Fruit fly (Drosophila melanogaster) whole organism, embryonic: ENCODE measurements around the gene alpha-Spec.

Experiments
- Asciz ChIP-seq: fragments of 200-800 bp; sonication (Bioruptor generic); optimal IDR thresholded peaks from 2 replicates; lab custom pipeline; 2017; ENCODE audit warnings: missing biosample characterization, mild to moderate bottlenecking, missing genetic modification characterization, missing genetic modification reagents
- Blimp-1 ChIP-seq: fragments of 200-800 bp; sonication (Bioruptor generic); optimal IDR thresholded peaks from 3 replicates; lab custom pipeline; 2018; ENCODE audit warnings: missing biosample characterization, missing genetic modification characterization, mild to moderate bottlenecking, moderate library complexity, missing genetic modification reagents
- CG10267 ChIP-seq: fragments of 200-800 bp; sonication (Bioruptor generic); optimal IDR thresholded peaks from 2 replicates; lab custom pipeline; 2018; ENCODE audit warnings: missing biosample characterization, mild to moderate bottlenecking, missing genetic modification characterization, moderate library complexity
- CG11696 ChIP-seq: fragments of 200-800 bp; sonication (Bioruptor generic); IDR thresholded peaks from 2 replicates; pipeline ENCODE4 v1.3.6; 2022; ENCODE audit warnings: missing biosample characterization, missing genetic modification characterization
- CG12071 ChIP-seq: fragments of 200-800 bp; sonication (Bioruptor generic); optimal IDR thresholded peaks from 3 replicates; lab custom pipeline; 2018; ENCODE audit warnings: missing biosample characterization, mild to moderate bottlenecking, missing genetic modification characterization
- CG12299 ChIP-seq: fragments of 200-800 bp; sonication (Bioruptor generic); optimal IDR thresholded peaks from 2 replicates; lab custom pipeline; 2018; ENCODE audit warnings: missing biosample characterization, mild to moderate bottlenecking, missing genetic modification characterization
- CG12744 ChIP-seq: fragments of 200-800 bp; sonication (Bioruptor generic); optimal IDR thresholded peaks from 2 replicates; lab custom pipeline; 2016; ENCODE audit warnings: missing biosample characterization, missing genetic modification characterization
- CG12769 ChIP-seq: fragments of 200-800 bp; sonication (Bioruptor generic); optimal IDR thresholded peaks from 2 replicates; lab custom pipeline; 2019; ENCODE audit warnings: missing biosample characterization, mild to moderate bottlenecking, missing genetic modification characterization, moderate library complexity
- CG13775 ChIP-seq: fragments of 200-800 bp; sonication (Bioruptor generic); optimal IDR thresholded peaks from 3 replicates; lab custom pipeline; 2017; ENCODE audit warnings: missing biosample characterization, mild to moderate bottlenecking, missing genetic modification characterization
- CG1529 ChIP-seq: fragments of 200-800 bp; sonication (Bioruptor generic); optimal IDR thresholded peaks from 3 replicates; lab custom pipeline; 2018; ENCODE audit warnings: missing biosample characterization, missing genetic modification characterization
- CG15479 ChIP-seq: fragments of 200-800 bp; sonication (Bioruptor generic); optimal IDR thresholded peaks from 3 replicates; lab custom pipeline; 2019; ENCODE audit warnings: missing biosample characterization, mild to moderate bottlenecking, missing genetic modification characterization, moderate library complexity
- CG16779 ChIP-seq: fragments of 200-800 bp; sonication (Bioruptor generic); IDR thresholded peaks from 2 replicates; pipeline ENCODE4 v1.3.6; 2022; ENCODE audit warnings: missing biosample characterization, missing genetic modification characterization
- CG18262 ChIP-seq: fragments of 200-800 bp; optimal IDR thresholded peaks from 3 replicates; lab custom pipeline; 2019; ENCODE audit warnings: missing biosample characterization, mild to moderate bottlenecking, missing genetic modification characterization, moderate library complexity
- CG18764 ChIP-seq: fragments of 200-800 bp; sonication (Bioruptor generic); optimal IDR thresholded peaks from 3 replicates; lab custom pipeline; 2016; ENCODE audit warnings: missing biosample characterization, missing genetic modification characterization
- CG2678 ChIP-seq: fragments of 200-800 bp; sonication (Bioruptor generic); optimal IDR thresholded peaks from 3 replicates; lab custom pipeline; 2019; ENCODE audit warnings: missing biosample characterization, mild to moderate bottlenecking, missing genetic modification characterization, moderate library complexity
- CG2875 ChIP-seq: fragments of 200-800 bp; sonication (Bioruptor generic); optimal IDR thresholded peaks from 2 replicates; lab custom pipeline; 2017; ENCODE audit warnings: missing biosample characterization, mild to moderate bottlenecking, missing genetic modification characterization, missing genetic modification reagents
- CG3281 ChIP-seq: fragments of 200-800 bp; sonication (Bioruptor generic); optimal IDR thresholded peaks from 3 replicates; lab custom pipeline; 2017; ENCODE audit warnings: missing biosample characterization, mild to moderate bottlenecking, missing genetic modification characterization
- CG33557 ChIP-seq: fragments of 200-800 bp; sonication (Bioruptor generic); optimal IDR thresholded peaks from 2 replicates; lab custom pipeline; 2019; ENCODE audit warnings: missing biosample characterization, mild to moderate bottlenecking, missing genetic modification characterization, moderate library complexity
- CG4360 ChIP-seq: fragments of 200-800 bp; sonication (Bioruptor generic); IDR thresholded peaks from 2 replicates; pipeline ENCODE4 v1.3.6; 2022; ENCODE audit warnings: missing biosample characterization, missing genetic modification characterization
- CG4854 ChIP-seq: fragments of 200-800 bp; sonication (Bioruptor generic); optimal IDR thresholded peaks from 2 replicates; lab custom pipeline; 2016; ENCODE audit warnings: missing biosample characterization, missing genetic modification characterization, inconsistent platforms
- CG6813 ChIP-seq: fragments of 200-800 bp; sonication (Bioruptor generic); optimal IDR thresholded peaks from 2 replicates; lab custom pipeline; 2017; ENCODE audit warnings: missing biosample characterization, missing genetic modification characterization, mild to moderate bottlenecking, moderate library complexity, missing genetic modification reagents
- CG7357 ChIP-seq: fragments of 200-800 bp; sonication (Bioruptor generic); IDR thresholded peaks from 3 replicates; pipeline ENCODE4 v1.3.6; 2022; ENCODE audit warnings: missing biosample characterization, missing genetic modification characterization
- CG7987 ChIP-seq: fragments of 200-800 bp; sonication (Bioruptor generic); optimal IDR thresholded peaks from 2 replicates; lab custom pipeline; 2018; ENCODE audit warnings: missing biosample characterization, mild to moderate bottlenecking, missing genetic modification characterization, moderate library complexity
- ERR ChIP-seq: fragments of 200-800 bp; sonication (Bioruptor generic); optimal IDR thresholded peaks from 2 replicates; lab custom pipeline; 2016; ENCODE audit warnings: missing biosample characterization, missing genetic modification characterization
- Ets97D ChIP-seq: fragments of 200-800 bp; sonication (Bioruptor generic); optimal IDR thresholded peaks from 3 replicates; lab custom pipeline; 2016; ENCODE audit warnings: missing biosample characterization, missing genetic modification characterization
- HLH3B ChIP-seq: fragments of 200-800 bp; sonication (Bioruptor generic); IDR thresholded peaks from 2 replicates; pipeline ENCODE4 v1.3.6; 2022; ENCODE audit warnings: missing biosample characterization, missing genetic modification characterization
- MESR4 ChIP-seq: fragments of 200-800 bp; sonication (Bioruptor generic); optimal IDR thresholded peaks from 2 replicates; lab custom pipeline; 2018; ENCODE audit warnings: missing biosample characterization, mild to moderate bottlenecking, missing genetic modification characterization, moderate library complexity
- Meics ChIP-seq: fragments of 200-800 bp; sonication (Bioruptor generic); optimal IDR thresholded peaks from 2 replicates; lab custom pipeline; 2017; ENCODE audit warnings: missing biosample characterization, mild to moderate bottlenecking, missing genetic modification characterization
- Ptx1 ChIP-seq: fragments of 200-800 bp; sonication (Bioruptor generic); IDR thresholded peaks from 2 replicates; pipeline ENCODE4 v1.3.6; 2022; ENCODE audit warnings: missing biosample characterization, missing genetic modification characterization
- Sin3A ChIP-seq: fragments of >200 bp; optimal IDR thresholded peaks from 2 replicates; lab custom pipeline; 2018
- Stat92E ChIP-seq, 3 experiments: fragments of >200 bp in 2 of 3; fragments of 200-800 bp in 1 of 3; sonication (Bioruptor generic) in 1 of 3; optimal IDR thresholded peaks; 2 replicates each; lab custom pipeline; 2017 to 2019; ENCODE audit warnings: missing biosample characterization in 3 of 3, missing genetic modification characterization in 3 of 3, mild to moderate bottlenecking in 1 of 3, moderate library complexity in 1 of 3
- Xbp1 ChIP-seq: fragments of 200-800 bp; sonication (Bioruptor generic); optimal IDR thresholded peaks from 3 replicates; lab custom pipeline; 2016; ENCODE audit warnings: missing biosample characterization, mild to moderate bottlenecking, missing genetic modification characterization
- aop ChIP-seq: fragments of 200-800 bp; sonication (Bioruptor generic); IDR thresholded peaks from 2 replicates; pipeline ENCODE4 v1.3.6; 2022; ENCODE audit warnings: missing biosample characterization, missing genetic modification characterization
- bab2 ChIP-seq: fragments of 200-800 bp; sonication (Bioruptor generic); optimal IDR thresholded peaks from 2 replicates; lab custom pipeline; 2016; ENCODE audit warnings: missing biosample characterization, missing genetic modification characterization
- chm ChIP-seq: fragments of 200-800 bp; sonication (Bioruptor generic); IDR thresholded peaks from 2 replicates; pipeline ENCODE4 v1.3.6; 2022; ENCODE audit warnings: missing biosample characterization, missing genetic modification characterization
- ci ChIP-seq: fragments of 200-800 bp; sonication (Bioruptor generic); IDR thresholded peaks from 3 replicates; pipeline ENCODE4 v1.3.6; 2022; ENCODE audit warnings: missing biosample characterization, missing genetic modification characterization
- crc ChIP-seq: fragments of 200-800 bp; sonication (Bioruptor generic); optimal IDR thresholded peaks from 2 replicates; lab custom pipeline; 2016; ENCODE audit warnings: missing biosample characterization, missing genetic modification characterization
- crol ChIP-seq: fragments of 200-800 bp; sonication (Bioruptor generic); IDR thresholded peaks from 2 replicates; pipeline ENCODE4 v1.3.6; 2022; ENCODE audit warnings: missing biosample characterization, missing genetic modification characterization
- ewg ChIP-seq: fragments of 200-800 bp; sonication (Bioruptor generic); optimal IDR thresholded peaks from 3 replicates; lab custom pipeline; 2017; ENCODE audit warnings: mild to moderate bottlenecking, missing biosample characterization, missing genetic modification reagents, missing genetic modification characterization
- gem ChIP-seq: fragments of 200-800 bp; sonication (Bioruptor generic); optimal IDR thresholded peaks from 2 replicates; lab custom pipeline; 2019; ENCODE audit warnings: missing biosample characterization, mild to moderate bottlenecking, missing genetic modification characterization, moderate library complexity
- gt ChIP-seq: fragments of 200-800 bp; sonication (Bioruptor generic); IDR thresholded peaks from 2 replicates; pipeline ENCODE4 v1.3.6; 2022; ENCODE audit warnings: missing biosample characterization, missing genetic modification characterization
- ind ChIP-seq: fragments of 200-800 bp; sonication (Bioruptor generic); optimal IDR thresholded peaks from 3 replicates; lab custom pipeline; 2016; ENCODE audit warnings: missing biosample characterization, missing genetic modification characterization
- jing ChIP-seq: fragments of 200-800 bp; sonication (Bioruptor generic); optimal IDR thresholded peaks from 2 replicates; lab custom pipeline; 2018; ENCODE audit warnings: missing biosample characterization, mild to moderate bottlenecking, missing genetic modification characterization
- nerfin-1 ChIP-seq: fragments of 200-800 bp; sonication (Bioruptor generic); optimal IDR thresholded peaks from 3 replicates; lab custom pipeline; 2019; ENCODE audit warnings: missing biosample characterization, mild to moderate bottlenecking, missing genetic modification characterization, moderate library complexity
- ranshi ChIP-seq: fragments of 200-800 bp; sonication (Bioruptor generic); IDR thresholded peaks from 2 replicates; pipeline ENCODE4 v1.3.6; 2022; ENCODE audit warnings: missing biosample characterization, missing genetic modification characterization
- rib ChIP-seq: fragments of 200-800 bp; sonication (Bioruptor generic); IDR thresholded peaks from 2 replicates; pipeline ENCODE4 v1.3.6; 2022; ENCODE audit warnings: missing biosample characterization, missing genetic modification characterization
- ro ChIP-seq: fragments of 200-800 bp; sonication (Bioruptor generic); IDR thresholded peaks from 2 replicates; pipeline ENCODE4 v1.3.6; 2022; ENCODE audit warnings: missing biosample characterization, missing genetic modification characterization
- shn ChIP-seq: fragments of 200-800 bp; sonication (Bioruptor generic); optimal IDR thresholded peaks from 3 replicates; lab custom pipeline; 2016; ENCODE audit warnings: missing biosample characterization, missing genetic modification characterization
- sna ChIP-seq: fragments of 200-800 bp; sonication (Bioruptor generic); IDR thresholded peaks from 2 replicates; pipeline ENCODE4 v1.3.6; 2022; ENCODE audit warnings: missing biosample characterization, missing genetic modification characterization; ENCODE audit not compliant: partially characterized antibody
- sob ChIP-seq: fragments of 200-800 bp; sonication (Bioruptor generic); IDR thresholded peaks from 2 replicates; pipeline ENCODE4 v1.3.6; 2022; ENCODE audit warnings: missing biosample characterization, missing genetic modification characterization
- stc ChIP-seq: fragments of 200-800 bp; sonication (Bioruptor generic); IDR thresholded peaks from 2 replicates; pipeline ENCODE4 v1.3.6; 2022; ENCODE audit warnings: missing biosample characterization, missing genetic modification characterization

alpha-Spec gene

DNA sequence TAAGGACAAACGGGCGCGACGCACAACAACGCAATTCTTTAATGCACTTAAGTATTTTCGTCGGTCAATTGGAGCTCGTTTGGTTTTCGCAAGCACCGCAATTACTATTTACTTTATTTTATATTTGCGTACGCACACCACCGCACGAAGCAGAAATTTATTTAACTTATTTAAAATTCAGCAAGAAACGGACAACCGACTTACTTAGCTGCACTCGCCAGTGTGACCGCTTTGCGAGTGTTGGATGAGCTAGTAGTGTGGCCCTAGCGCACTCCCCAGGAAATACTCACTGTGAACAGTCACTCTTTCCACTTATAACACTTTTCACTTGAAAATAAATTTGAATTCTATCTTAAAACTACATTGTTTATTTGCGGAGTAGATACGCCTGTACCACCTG, 64.3 kb downstream of the alpha-Spec start, which contains the start of gene drpr (continued):
- no peak for TF ChIP-seq ERR (GFP tag; lab: Kevin White, UChicago)
- no peak for TF ChIP-seq CG4854 (GFP tag; lab: Kevin White, UChicago)
- TF ChIP-seq ranshi = no peak; the same call in 1 of the 2 replicates
- TF ChIP-seq MESR4 = peak; percentile 79
- TF ChIP-seq sob (GFP tag; lab: Robert Waterston, UW) = 0 out of 2 replicates have a peak, but pooled peaks have one; percentile 14
- TF ChIP-seq CG13775 (GFP tag; lab: Kevin White, UChicago) = peak; percentile 33
- TF ChIP-seq CG12299 (tag; lab: Kevin White, UChicago) = peak; percentile 81
- no peak for TF ChIP-seq Meics (GFP tag; lab: Kevin White, UChicago)
- TF ChIP-seq CG18262 (tag; lab: Kevin White, UChicago) = peak; percentile 42
- TF ChIP-seq CG4360 (GFP tag; lab: Robert Waterston, UW) = no peak
- TF ChIP-seq Ptx1 (GFP tag; lab: Robert Waterston, UW) = no peak
- no peak for TF ChIP-seq ro
- no peak for TF ChIP-seq CG15479 (GFP tag; lab: Kevin White, UChicago)
- peak; percentile 13 for TF ChIP-seq CG33557 (GFP tag; lab: Kevin White, UChicago)
- TF ChIP-seq Xbp1 (GFP tag; lab: Kevin White, UChicago) = no peak
- TF ChIP-seq CG12744 (GFP tag; lab: Kevin White, UChicago) = no peak
- no peak for TF ChIP-seq Asciz (GFP tag; lab: Kevin White, UChicago)
- no peak for TF ChIP-seq CG7357 (GFP tag; lab: Robert Waterston, UW)
- no peak for TF ChIP-seq gt
- peak; percentile 64 for TF ChIP-seq ewg (GFP tag; lab: Kevin White, UChicago)
- TF ChIP-seq CG16779 (GFP tag; lab: Robert Waterston, UW) = no peak
- no peak for TF ChIP-seq ind (GFP tag; lab: Kevin White, UChicago)
- peak; percentile 21 for TF ChIP-seq nerfin-1 (tag; lab: Kevin White, UChicago)
- TF ChIP-seq Blimp-1 (GFP tag; lab: Kevin White, UChicago) = no peak
- 0 out of 2 replicates have a peak, but pooled peaks have one; percentile 33 for TF ChIP-seq rib (GFP tag; lab: Robert Waterston, UW)
- TF ChIP-seq CG11696 (GFP tag; lab: Robert Waterston, UW) = no peak
- no peak for TF ChIP-seq crol (GFP tag; lab: Robert Waterston, UW)
- peak; percentile 53; the same call in 1 of the 2 replicates for TF ChIP-seq chm
- peak; percentile 61; the same call in 2 of the 3 replicates for TF ChIP-seq ci
- peak; percentile 54 for TF ChIP-seq Sin3A (lab: Kevin White, UChicago)
- no peak for TF ChIP-seq HLH3B (GFP tag; lab: Robert Waterston, UW)
- no peak for TF ChIP-seq crc (GFP tag; lab: Kevin White, UChicago)
- TF ChIP-seq gem (tag; lab: Kevin White, UChicago) = peak; percentile 11
- peak; percentile 62 for TF ChIP-seq CG7987 (GFP tag; lab: Kevin White, UChicago)
- TF ChIP-seq CG12769 (tag; lab: Kevin White, UChicago) = peak; percentile 11
- TF ChIP-seq CG3281 (GFP tag; lab: Kevin White, UChicago) = peak; percentile 16
- no peak for TF ChIP-seq CG6813 (GFP tag; lab: Kevin White, UChicago)
- TF ChIP-seq CG12071 (GFP tag; lab: Kevin White, UChicago) = no peak
- TF ChIP-seq Ets97D = peak; percentile 68
- TF ChIP-seq sna (GFP tag; lab: Robert Waterston, UW) = no peak
- no peak for TF ChIP-seq CG1529 (GFP tag; lab: Kevin White, UChicago)
- TF ChIP-seq Stat92E (GFP tag; optimal IDR thresholded peaks at IDR 0.05; lab: Kevin White, UChicago) = peak in 1 of 3 experiments; percentile 60
- TF ChIP-seq CG2678 (tag; lab: Kevin White, UChicago) = peak; percentile 8
- TF ChIP-seq aop = no peak
- TF ChIP-seq bab2 (GFP tag; lab: Kevin White, UChicago) = no peak
- no peak; the same call in 1 of the 2 replicates for TF ChIP-seq stc
- peak; percentile 58 for TF ChIP-seq CG10267
- no peak for TF ChIP-seq CG18764 (GFP tag; lab: Kevin White, UChicago)
- no peak for TF ChIP-seq jing
- TF ChIP-seq CG2875 = no peak
- no peak for TF ChIP-seq shn
